Fruit fly (Drosophila melanogaster): ENCODE results near the gene Cyp4d1.

DNA sequence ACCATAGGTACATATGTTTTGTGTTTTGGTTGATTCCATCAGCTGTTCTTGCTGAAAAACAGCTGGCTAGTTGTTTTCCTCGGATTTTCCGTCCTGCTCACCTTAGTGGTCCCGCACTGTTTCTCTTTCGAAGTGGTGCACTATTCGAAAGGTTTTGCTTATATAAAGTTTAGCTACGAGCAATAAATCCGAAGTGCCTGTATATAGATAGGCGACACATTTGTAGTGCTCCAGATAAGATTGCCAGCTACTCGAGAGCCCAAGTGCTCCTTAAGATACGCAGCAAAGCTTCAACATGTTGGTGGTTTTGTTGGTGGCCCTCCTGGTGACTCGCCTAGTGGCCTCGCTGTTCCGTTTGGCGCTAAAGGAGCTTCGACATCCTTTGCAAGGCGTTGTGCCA lies 16.8 kb upstream of the Cyp4d1 start, which contains the start of gene Cyp4ae1:
- no peak for TF ChIP-seq dsf (GFP tag; optimal IDR thresholded peaks at IDR 0.05; ENCODE audit: borderline replicate concordance)
- TF ChIP-seq Jra (GFP tag; optimal IDR thresholded peaks at IDR 0.05), result no peak
